Worm (Caenorhabditis elegans): ENCODE data around the gene C04E7.5.

C04E7.5 gene

DNA sequence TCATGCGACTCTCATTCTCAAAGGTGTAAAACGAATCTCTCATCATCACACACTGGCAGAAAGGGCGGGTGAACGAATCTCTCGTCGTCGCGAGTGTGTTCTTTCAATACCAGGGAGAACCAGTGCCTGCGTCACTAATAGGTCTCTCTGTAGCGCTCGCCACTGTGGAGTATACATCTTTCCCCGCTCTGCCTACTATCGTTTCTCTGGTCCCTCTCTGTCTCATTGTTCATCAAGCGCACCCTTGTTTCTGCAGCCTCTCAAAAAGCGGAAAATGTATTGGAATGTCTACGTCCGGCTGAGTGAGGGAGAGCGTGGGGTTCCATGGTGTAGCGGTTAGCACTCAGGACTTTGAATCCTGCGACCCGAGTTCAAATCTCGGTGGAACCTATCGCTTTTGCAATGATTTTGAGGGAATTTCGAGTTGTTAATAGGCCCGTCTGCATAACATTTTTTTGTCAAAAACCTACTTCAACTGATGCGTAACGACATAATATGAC, 49.5 kb downstream of the C04E7.5 start (continued):
- TF ChIP-seq nhr-80 (tag; optimal IDR thresholded peaks at IDR 0.05) (peak; percentile 84), tbx-9 (tag; optimal IDR thresholded peaks at IDR 0.05; ENCODE audit: borderline replicate concordance) (no peak), ceh-91 (GFP tag; IDR thresholded peaks at IDR 0.05) (no peak), snpc-1.3 (tag; optimal IDR thresholded peaks at IDR 0.05; ENCODE audit: insufficient read depth) (peak; percentile 60), unc-62 (GFP tag; optimal IDR thresholded peaks at IDR 0.05) (no peak), unc-130 (GFP tag; optimal IDR thresholded peaks at IDR 0.05) (no peak), ztf-25 (GFP tag; IDR thresholded peaks at IDR 0.05) (peak; percentile 89; the same call in 1 of the 2 replicates), F39B2.1 (GFP tag; IDR thresholded peaks at IDR 0.05) (no peak), xnd-1 (tag; optimal IDR thresholded peaks at IDR 0.05) (no peak), nhr-27 (tag; optimal IDR thresholded peaks at IDR 0.05) (peak; percentile 35), nfya-1 (tag; optimal IDR thresholded peaks at IDR 0.05; ENCODE audit: borderline replicate concordance, insufficient read depth) (no peak), hmg-20 (GFP tag; IDR thresholded peaks at IDR 0.05) (peak; percentile 47; the same call in 1 of the 2 replicates), nhr-179 (tag; optimal IDR thresholded peaks at IDR 0.05) (peak; percentile 39), snpc-4 (GFP tag; optimal IDR thresholded peaks at IDR 0.05) (peak; percentile 58), snpc-4 (tag; optimal IDR thresholded peaks at IDR 0.05) (peak in 3 of 4 experiments; percentile 45 to 78 (median 54)), ceh-40 (GFP tag; IDR thresholded peaks at IDR 0.05) (0 out of 2 replicates have a peak, but pooled peaks have one; percentile 42), efl-1 (GFP tag; optimal IDR thresholded peaks at IDR 0.05) (no peak), lag-1 (GFP tag; IDR thresholded peaks at IDR 0.05) (no peak), B0261.1 (tag; optimal IDR thresholded peaks at IDR 0.05) (peak; percentile 90), F49E8.2 (tag; optimal IDR thresholded peaks at IDR 0.05; ENCODE audit: insufficient read depth) (peak; percentile 31), B0019.2 (GFP tag; conservative IDR thresholded peaks at IDR 0.05) (no peak; the same call in 1 of the 2 replicates), pha-4 (tag; optimal IDR thresholded peaks at IDR 0.05) (no peak), lin-40 (tag; optimal IDR thresholded peaks at IDR 0.05) (peak; percentile 98), zfh-2 (GFP tag; conservative IDR thresholded peaks at IDR 0.05) (peak; percentile 92), F33H1.4 (GFP tag; IDR thresholded peaks at IDR 0.05) (no peak), Y56A3A.18 (GFP tag; IDR thresholded peaks at IDR 0.05) (peak; percentile 70), madf-3 (GFP tag; IDR thresholded peaks at IDR 0.05) (no peak), egl-44 (GFP tag; IDR thresholded peaks at IDR 0.05) (0 out of 2 replicates have a peak, but pooled peaks have one; percentile 51), egl-18 (GFP tag; IDR thresholded peaks at IDR 0.05) (peak; percentile 86), gei-17 (GFP tag; optimal IDR thresholded peaks at IDR 0.05) (peak; percentile 95), K12H6.12 (tag; optimal IDR thresholded peaks at IDR 0.05) (peak; percentile 85), die-1 (tag; optimal IDR thresholded peaks at IDR 0.05) (peak; percentile 90), repo-1 (tag; optimal IDR thresholded peaks at IDR 0.05) (peak; percentile 92), zim-3 (tag; optimal IDR thresholded peaks at IDR 0.05) (peak; percentile 53), D2030.7 (GFP tag; IDR thresholded peaks at IDR 0.05) (peak; percentile 70), attf-6 (GFP tag; IDR thresholded peaks at IDR 0.05) (no peak), ztf-3 (GFP tag; optimal IDR thresholded peaks at IDR 0.05) (peak; percentile 64), ama-1 (optimal IDR thresholded peaks at IDR 0.05) (no peak), ama-1 (GFP tag; optimal IDR thresholded peaks at IDR 0.05) (peak in 1 of 2 experiments; percentile 26), F10E7.11 (tag; optimal IDR thresholded peaks at IDR 0.05) (peak; percentile 82), F22D6.2 (tag; optimal IDR thresholded peaks at IDR 0.05) (peak; percentile 83), cebp-2 (GFP tag; IDR thresholded peaks at IDR 0.05) (no peak), ztf-26 (tag; optimal IDR thresholded peaks at IDR 0.05) (peak; percentile 95), mes-4 (tag; optimal IDR thresholded peaks at IDR 0.05) (no peak), akir-1 (GFP tag; optimal IDR thresholded peaks at IDR 0.05) (no peak), rpc-1 (optimal IDR thresholded peaks at IDR 0.05) (peak; percentile 92), rpc-1 (tag; optimal IDR thresholded peaks at IDR 0.05) (peak; percentile 94), egrh-3 (GFP tag; IDR thresholded peaks at IDR 0.05) (peak; percentile 46), B0035.1 (tag; optimal IDR thresholded peaks at IDR 0.05) (peak; percentile 83)

Data from whole organism, young adult.